Fruit fly (Drosophila melanogaster): ENCODE measurements around the gene Bx42.
"Not testable (repeated sequence)": the region's sequence is repeated elsewhere in the genome, so short reads cannot be mapped to it uniquely, and the experiment has no call there.

Gene Bx42

dm6 chrX:9089254-9090056 lies 16.9 kb downstream of the Bx42 start, which contains the start of gene CCT2:
Gene CCT2 (plus strand): TSS chrX:9089513.
- TF ChIP-seq HLH106 (tag; optimal IDR thresholded peaks at IDR 0.05): peak; percentile 4
- TF ChIP-seq ey (GFP tag; optimal IDR thresholded peaks at IDR 0.05): no peak
- TF ChIP-seq Rel (GFP tag; optimal IDR thresholded peaks at IDR 0.05): no peak
- peak; percentile 5 for TF ChIP-seq Rel (tag; optimal IDR thresholded peaks at IDR 0.05)

- TF ChIP-seq CG32264 (GFP tag; optimal IDR thresholded peaks at IDR 0.05); lola (GFP tag; optimal IDR thresholded peaks at IDR 0.05); Dif (GFP tag; optimal IDR thresholded peaks at IDR 0.05; ENCODE audit: partially characterized antibody): not testable (repeated sequence)
Observed at dm6 chrX:9087920-9088417, 18.4 kb downstream of the Bx42 start, which contains the start of gene CG6999. Gene CG6999 (plus strand): TSS chrX:9088367.

- TF ChIP-seq Jra, Abd-B, CG32264 (GFP tag; optimal IDR thresholded peaks at IDR 0.05): not testable (repeated sequence)
Observed at dm6 chrX:9086702-9087179, 19.7 kb downstream of the Bx42 start, which contains the start of gene CG32706. Gene CG32706 (plus strand): TSS chrX:9087129.

dm6 chrX:9085726-9086125 lies 20.7 kb downstream of the Bx42 start, which contains the start of gene CG32708:
Gene CG32708 (plus strand): TSS chrX:9085932.
- TF ChIP-seq HLH106 (tag; optimal IDR thresholded peaks at IDR 0.05) (peak; percentile 2), sv (GFP tag; optimal IDR thresholded peaks at IDR 0.05) (no peak)

DNA sequence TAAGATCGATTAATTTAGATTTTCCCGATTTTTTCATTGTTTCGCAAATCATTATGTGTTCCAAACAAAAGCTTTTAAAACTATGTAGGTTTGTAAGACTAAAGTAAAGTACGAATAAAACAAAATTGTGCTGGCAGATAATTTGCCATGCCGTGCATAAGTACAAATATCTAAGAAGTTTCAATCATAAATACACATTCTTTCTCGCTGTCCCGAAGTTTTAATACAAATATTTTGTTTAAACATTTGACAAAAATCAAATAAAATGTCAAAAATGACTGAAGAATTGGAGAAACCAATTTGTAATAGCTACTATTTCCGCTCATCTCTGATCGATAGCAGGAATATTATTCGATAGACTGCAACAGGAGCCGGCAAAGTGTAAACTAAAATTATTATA lies 23.8 kb downstream of the Bx42 start, which contains the start of gene APC4:
Gene APC4, plus strand, starts transcription at position 332 of the 400 bp plus-strand sequence.
- TF ChIP-seq tai (GFP tag; optimal IDR thresholded peaks at IDR 0.05): no peak
- no peak for TF ChIP-seq dmrt93B (GFP tag; optimal IDR thresholded peaks at IDR 0.05)
- TF ChIP-seq Dfd (GFP tag; optimal IDR thresholded peaks at IDR 0.05): no peak
- no peak for TF ChIP-seq brk (GFP tag; optimal IDR thresholded peaks at IDR 0.05)
- TF ChIP-seq HLH106 (tag; optimal IDR thresholded peaks at IDR 0.05): peak; percentile 52
- peak; percentile 58 for TF ChIP-seq fru (GFP tag; optimal IDR thresholded peaks at IDR 0.05)
- no peak for TF ChIP-seq OdsH (GFP tag; optimal IDR thresholded peaks at IDR 0.05)
- no peak for TF ChIP-seq Vsx2 (GFP tag; optimal IDR thresholded peaks at IDR 0.05; ENCODE audit: partially characterized antibody)
- no peak for TF ChIP-seq lola (GFP tag; optimal IDR thresholded peaks at IDR 0.05)
- TF ChIP-seq Myc (optimal IDR thresholded peaks at IDR 0.05): peak; percentile 96
- no peak for TF ChIP-seq Hnf4 (GFP tag; optimal IDR thresholded peaks at IDR 0.05)
- no peak for TF ChIP-seq N (GFP tag; optimal IDR thresholded peaks at IDR 0.05)
- peak; percentile 32 for TF ChIP-seq rgr (GFP tag; optimal IDR thresholded peaks at IDR 0.05)
- TF ChIP-seq Sp1 (GFP tag; optimal IDR thresholded peaks at IDR 0.05): peak; percentile 55
- no peak for TF ChIP-seq jim (GFP tag; optimal IDR thresholded peaks at IDR 0.05)
- TF ChIP-seq woc (GFP tag; optimal IDR thresholded peaks at IDR 0.05): peak; percentile 82
- peak; percentile 41 for TF ChIP-seq ey (GFP tag; optimal IDR thresholded peaks at IDR 0.05)
- TF ChIP-seq pan (optimal IDR thresholded peaks at IDR 0.05): no peak
- TF ChIP-seq dsf (GFP tag; optimal IDR thresholded peaks at IDR 0.05; ENCODE audit: borderline replicate concordance): no peak
- TF ChIP-seq Hr78 (GFP tag; optimal IDR thresholded peaks at IDR 0.05): no peak
- no peak for TF ChIP-seq sv (GFP tag; optimal IDR thresholded peaks at IDR 0.05)
- TF ChIP-seq psq (GFP tag; optimal IDR thresholded peaks at IDR 0.05): peak; percentile 25
- TF ChIP-seq CG9705 (GFP tag; optimal IDR thresholded peaks at IDR 0.05): peak; percentile 29
- TF ChIP-seq CrebA (GFP tag; optimal IDR thresholded peaks at IDR 0.05; ENCODE audit: borderline replicate concordance): no peak
- TF ChIP-seq GATAd (GFP tag; optimal IDR thresholded peaks at IDR 0.05): no peak
- TF ChIP-seq Rel (GFP tag; optimal IDR thresholded peaks at IDR 0.05): no peak
- no peak for TF ChIP-seq Rel (tag; optimal IDR thresholded peaks at IDR 0.05)
- TF ChIP-seq usp (GFP tag; optimal IDR thresholded peaks at IDR 0.05): no peak
- TF ChIP-seq CG32264 (GFP tag; optimal IDR thresholded peaks at IDR 0.05): no peak
- peak in 1 of 2 experiments; percentile 40 for TF ChIP-seq foxo (GFP tag; optimal IDR thresholded peaks at IDR 0.05)
- TF ChIP-seq Abd-B (GFP tag; optimal IDR thresholded peaks at IDR 0.05): no peak
- TF ChIP-seq Jra (GFP tag; optimal IDR thresholded peaks at IDR 0.05): no peak
- TF ChIP-seq dl (GFP tag; optimal IDR thresholded peaks at IDR 0.05; ENCODE audit: insufficient read depth in 1 of 2, partially characterized antibody in 2 of 2): no peak
- no peak for TF ChIP-seq Hr83 (GFP tag; optimal IDR thresholded peaks at IDR 0.05; ENCODE audit: poor library complexity, severe bottlenecking)
- no peak for TF ChIP-seq br (GFP tag; optimal IDR thresholded peaks at IDR 0.05)
- peak; percentile 28 for TF ChIP-seq h (GFP tag; optimal IDR thresholded peaks at IDR 0.05)
- TF ChIP-seq Dif (GFP tag; optimal IDR thresholded peaks at IDR 0.05; ENCODE audit: partially characterized antibody): no peak
- no peak for TF ChIP-seq sage (GFP tag; optimal IDR thresholded peaks at IDR 0.05)
- no peak for TF ChIP-seq Mio (GFP tag; optimal IDR thresholded peaks at IDR 0.05)

All from whole organism, wandering third instar larva.